Worm (Caenorhabditis elegans) whole organism, L1 larva: ENCODE results near the gene T22B7.22.

Source experiments
- C04F5.9 ChIP-seq: sonication (generic microtip); optimal IDR thresholded peaks from 2 replicates; lab custom pipeline; 2016; ENCODE audit warnings: missing genetic modification characterization, missing compliant biosample characterization
- C34B4.2 ChIP-seq: sonication (generic microtip); optimal IDR thresholded peaks from 2 replicates; lab custom pipeline; 2017; ENCODE audit warnings: mild to moderate bottlenecking, missing genetic modification characterization, missing compliant biosample characterization
- F16B12.6 ChIP-seq: fragments of 150-350 bp; optimal IDR thresholded peaks from 2 replicates; lab custom pipeline; 2014; ENCODE audit warnings: missing biosample characterization, missing genetic modification characterization
- Y116A8C.19 ChIP-seq: sonication (generic microtip); optimal IDR thresholded peaks from 2 replicates; lab custom pipeline; 2016; ENCODE audit warnings: missing compliant biosample characterization, missing genetic modification characterization, borderline replicate concordance
- aha-1 ChIP-seq: fragments of 150-350 bp; optimal IDR thresholded peaks from 2 replicates; lab custom pipeline; 2014; ENCODE audit warnings: missing biosample characterization, missing genetic modification characterization
- aly-2 ChIP-seq: fragments of 150-350 bp; optimal IDR thresholded peaks from 2 replicates; lab custom pipeline; 2014; ENCODE audit warnings: missing biosample characterization, missing genetic modification characterization
- ama-1 ChIP-seq: fragments of 150-350 bp; optimal IDR thresholded peaks from 2 replicates; lab custom pipeline; 2014
- ceh-63 ChIP-seq: fragments of 200-800 bp; sonication (Bioruptor generic); optimal IDR thresholded peaks from 2 replicates; lab custom pipeline; 2018; ENCODE audit warnings: mild to moderate bottlenecking, missing genetic modification characterization, missing compliant biosample characterization
- ceh-8 ChIP-seq: fragments of 200-800 bp; sonication (Bioruptor generic); optimal IDR thresholded peaks from 2 replicates; lab custom pipeline; 2018; ENCODE audit warnings: mild to moderate bottlenecking, missing genetic modification characterization, moderate library complexity, missing compliant biosample characterization
- ceh-82 ChIP-seq, 3 experiments: fragments of 150-350 bp in 1 of 3; sonication (generic microtip) in 2 of 3; optimal IDR thresholded peaks; 2 replicates each; lab custom pipeline; 2014 to 2017; ENCODE audit warnings: missing biosample characterization in 3 of 3, missing genetic modification characterization in 3 of 3
- ces-1 ChIP-seq: fragments of 150-350 bp; optimal IDR thresholded peaks from 2 replicates; lab custom pipeline; 2014; ENCODE audit warnings: missing biosample characterization, missing genetic modification reagents, missing genetic modification characterization
- dpl-1 ChIP-seq, 3 experiments: fragments of 150-350 bp in 2 of 3; sonication (generic microtip) in 1 of 3; optimal IDR thresholded peaks; 2 replicates each; lab custom pipeline; 2014 to 2017; ENCODE audit warnings: missing biosample characterization in 3 of 3, missing genetic modification characterization in 3 of 3, missing genetic modification reagents in 3 of 3
- efl-1 ChIP-seq, 4 experiments: fragments of 150-350 bp; optimal IDR thresholded peaks in 3 of 4; peaks in 1 of 4; 1 replicate in 1 of 4; 2 replicates in 3 of 4; lab custom pipeline; 2014; ENCODE audit warnings: missing biosample characterization in 2 of 4, missing genetic modification characterization in 2 of 4, missing genetic modification reagents in 2 of 4
- egl-27 ChIP-seq, 2 experiments: fragments of 150-350 bp in 1 of 2; sonication (generic microtip); optimal IDR thresholded peaks; 3 replicates each; lab custom pipeline; 2017 to 2018; ENCODE audit warnings: missing biosample characterization in 2 of 2, missing genetic modification characterization in 2 of 2, missing genetic modification reagents in 2 of 2
- elt-2 ChIP-seq: sonication (generic microtip); optimal IDR thresholded peaks from 2 replicates; lab custom pipeline; 2016; ENCODE audit warnings: missing genetic modification characterization, mild to moderate bottlenecking, inconsistent platforms, missing compliant biosample characterization, missing genetic modification reagents
- elt-3 ChIP-seq, 6 experiments: fragments of 150-350 bp in 1 of 6; sonication (generic microtip); optimal IDR thresholded peaks; 2 replicates each; lab custom pipeline; 2017 to 2018; ENCODE audit warnings: missing biosample characterization in 6 of 6, missing genetic modification characterization in 6 of 6, inconsistent platforms in 1 of 6
- ets-5 ChIP-seq: fragments of 200-800 bp; sonication (Bioruptor generic); IDR thresholded peaks from 2 replicates; pipeline ENCODE4 v1.3.6; 2022; ENCODE audit warnings: missing genetic modification characterization, missing compliant biosample characterization
- fkh-4 ChIP-seq: sonication (generic microtip); optimal IDR thresholded peaks from 2 replicates; lab custom pipeline; 2016; ENCODE audit warnings: missing compliant biosample characterization, missing genetic modification characterization, borderline replicate concordance
- fos-1 ChIP-seq: fragments of 150-350 bp; optimal IDR thresholded peaks from 2 replicates; lab custom pipeline; 2014; ENCODE audit warnings: missing biosample characterization, missing genetic modification characterization
- grh-1 ChIP-seq: fragments of 200-800 bp; sonication (Bioruptor generic); IDR thresholded peaks from 2 replicates; pipeline ENCODE4 v1.3.6; 2022; ENCODE audit warnings: missing genetic modification reagents, missing genetic modification characterization, missing compliant biosample characterization
- hlh-17 ChIP-seq: fragments of 200-800 bp; sonication (Bioruptor generic); optimal IDR thresholded peaks from 2 replicates; lab custom pipeline; 2018; ENCODE audit warnings: missing genetic modification characterization, mild to moderate bottlenecking, missing compliant biosample characterization, moderate library complexity, borderline replicate concordance
- irx-1 ChIP-seq: sonication (generic microtip); optimal IDR thresholded peaks from 2 replicates; lab custom pipeline; 2016; ENCODE audit warnings: missing genetic modification characterization, missing compliant biosample characterization
- jun-1 ChIP-seq: fragments of 150-350 bp; optimal IDR thresholded peaks from 2 replicates; lab custom pipeline; 2014; ENCODE audit warnings: missing biosample characterization, missing genetic modification reagents, missing genetic modification characterization
- lin-14 ChIP-seq: fragments of 200-800 bp; sonication (Bioruptor generic); optimal IDR thresholded peaks from 2 replicates; lab custom pipeline; 2018; ENCODE audit warnings: mild to moderate bottlenecking, missing genetic modification characterization, moderate library complexity, missing compliant biosample characterization
- lin-15B ChIP-seq: fragments of 150-350 bp; sonication (generic microtip); optimal IDR thresholded peaks from 3 replicates; lab custom pipeline; 2014; ENCODE audit warnings: missing biosample characterization, missing genetic modification characterization
- lin-35 ChIP-seq, 2 experiments: fragments of 150-350 bp; optimal IDR thresholded peaks; 2 replicates each; lab custom pipeline; 2014; ENCODE audit warnings: missing biosample characterization in 2 of 2, missing genetic modification characterization in 2 of 2, missing genetic modification reagents in 2 of 2
- lin-39 ChIP-seq: fragments of 150-350 bp; optimal IDR thresholded peaks from 2 replicates; lab custom pipeline; 2014; ENCODE audit warnings: missing biosample characterization, missing genetic modification reagents, missing genetic modification characterization
- lsy-2 ChIP-seq, 2 experiments: fragments of 150-350 bp; optimal IDR thresholded peaks; 2 replicates each; lab custom pipeline; 2014; ENCODE audit warnings: missing biosample characterization in 2 of 2, missing genetic modification characterization in 2 of 2
- mab-9 ChIP-seq: fragments of 200-800 bp; sonication (Bioruptor generic); IDR thresholded peaks from 2 replicates; pipeline ENCODE4 v1.3.6; 2022; ENCODE audit warnings: missing genetic modification reagents, missing genetic modification characterization, missing compliant biosample characterization
- mdl-1 ChIP-seq, 2 experiments: fragments of 150-350 bp; optimal IDR thresholded peaks; 2 replicates each; lab custom pipeline; 2014 to 2017; ENCODE audit warnings: missing biosample characterization in 2 of 2, missing genetic modification characterization in 2 of 2, inconsistent platforms in 1 of 2
- nhr-11 ChIP-seq: fragments of 150-350 bp; optimal IDR thresholded peaks from 2 replicates; lab custom pipeline; 2014; ENCODE audit warnings: missing biosample characterization, missing genetic modification characterization
- nhr-19 ChIP-seq: fragments of 200-800 bp; sonication (Bioruptor generic); conservative IDR thresholded peaks from 2 replicates; pipeline ENCODE4 v1.3.6; 2022; ENCODE audit warnings: missing genetic modification characterization, missing compliant biosample characterization
- nhr-20 ChIP-seq: sonication (generic microtip); optimal IDR thresholded peaks from 2 replicates; lab custom pipeline; 2016; ENCODE audit warnings: mild to moderate bottlenecking, missing genetic modification characterization, missing compliant biosample characterization
- nhr-237 ChIP-seq: fragments of 150-350 bp; optimal IDR thresholded peaks from 2 replicates; lab custom pipeline; 2014; ENCODE audit warnings: missing biosample characterization, missing genetic modification characterization
- nhr-28 ChIP-seq: fragments of 150-350 bp; optimal IDR thresholded peaks from 2 replicates; lab custom pipeline; 2014; ENCODE audit warnings: missing biosample characterization, missing genetic modification characterization
- nhr-47 ChIP-seq: sonication (generic microtip); optimal IDR thresholded peaks from 2 replicates; lab custom pipeline; 2016; ENCODE audit warnings: mild to moderate bottlenecking, missing genetic modification characterization, moderate library complexity, missing compliant biosample characterization
- nhr-76 ChIP-seq: sonication (generic microtip); optimal IDR thresholded peaks from 2 replicates; lab custom pipeline; 2017; ENCODE audit warnings: missing biosample characterization, missing genetic modification characterization
- nhr-77 ChIP-seq: fragments of 150-350 bp; optimal IDR thresholded peaks from 2 replicates; lab custom pipeline; 2014; ENCODE audit warnings: missing biosample characterization, missing genetic modification characterization
- nhr-84 ChIP-seq: sonication (generic microtip); optimal IDR thresholded peaks from 2 replicates; lab custom pipeline; 2017; ENCODE audit warnings: missing biosample characterization, missing genetic modification characterization
- pag-3 ChIP-seq: sonication (generic microtip); optimal IDR thresholded peaks from 2 replicates; lab custom pipeline; 2017; ENCODE audit warnings: missing genetic modification characterization, mild to moderate bottlenecking, missing compliant biosample characterization, antibody characterized with exemption, borderline replicate concordance; ENCODE audit not compliant: insufficient read depth
- rnt-1 ChIP-seq: sonication (generic microtip); optimal IDR thresholded peaks from 2 replicates; lab custom pipeline; 2016; ENCODE audit warnings: mild to moderate bottlenecking, missing genetic modification characterization, moderate library complexity, missing compliant biosample characterization
- snpc-4 ChIP-seq: fragments of 150-350 bp; optimal IDR thresholded peaks from 2 replicates; lab custom pipeline; 2014; ENCODE audit warnings: missing biosample characterization, missing genetic modification characterization
- snu-23 ChIP-seq: sonication (generic microtip); optimal IDR thresholded peaks from 2 replicates; lab custom pipeline; 2016; ENCODE audit warnings: missing genetic modification characterization, missing compliant biosample characterization
- sox-4 ChIP-seq: sonication (generic microtip); optimal IDR thresholded peaks from 2 replicates; lab custom pipeline; 2016; ENCODE audit warnings: missing genetic modification characterization, missing compliant biosample characterization
- sup-37 ChIP-seq: fragments of 200-800 bp; sonication (Bioruptor generic); optimal IDR thresholded peaks from 2 replicates; lab custom pipeline; 2018; ENCODE audit warnings: mild to moderate bottlenecking, missing genetic modification characterization, missing compliant biosample characterization
- swsn-7 ChIP-seq: sonication (generic microtip); optimal IDR thresholded peaks from 2 replicates; lab custom pipeline; 2016; ENCODE audit warnings: missing genetic modification characterization, missing compliant biosample characterization
- tbx-2 ChIP-seq: sonication (generic microtip); optimal IDR thresholded peaks from 2 replicates; lab custom pipeline; 2016; ENCODE audit warnings: missing genetic modification characterization, missing compliant biosample characterization
- unc-98 ChIP-seq: fragments of 200-800 bp; sonication (Bioruptor generic); IDR thresholded peaks from 2 replicates; pipeline ENCODE4 v1.3.6; 2022; ENCODE audit warnings: missing genetic modification characterization, missing compliant biosample characterization
- vab-15 ChIP-seq: sonication (generic microtip); optimal IDR thresholded peaks from 2 replicates; lab custom pipeline; 2017; ENCODE audit warnings: missing genotype, mild to moderate bottlenecking, missing genetic modification characterization, missing compliant biosample characterization
- xbp-1 ChIP-seq: sonication (generic microtip); optimal IDR thresholded peaks from 2 replicates; lab custom pipeline; 2016; ENCODE audit warnings: missing genetic modification characterization, missing compliant biosample characterization
- zip-4 ChIP-seq: fragments of 200-800 bp; sonication (Bioruptor generic); optimal IDR thresholded peaks from 2 replicates; lab custom pipeline; 2018; ENCODE audit warnings: mild to moderate bottlenecking, missing genetic modification characterization, moderate library complexity, missing compliant biosample characterization
- ztf-11 ChIP-seq, 2 experiments: sonication (generic microtip); optimal IDR thresholded peaks; 2 replicates each; lab custom pipeline; 2016 to 2017; ENCODE audit warnings: missing genetic modification characterization in 2 of 2, missing biosample characterization in 1 of 2, missing compliant biosample characterization in 1 of 2

Gene T22B7.22

ce11 chrX:5686065-5686464, 26.3 kb downstream of the T22B7.22 start, which contains the start of gene set-20:
Gene set-20 (minus strand): TSS chrX:5686158.
- TF ChIP-seq C34B4.2 (no peak), nhr-47 (peak; percentile 58), rnt-1 (tag; lab: Kevin White, UChicago) (peak; percentile 55), ceh-8 (no peak), jun-1 (peak; percentile 64), C04F5.9 (no peak), aly-2 (tag; lab: Kevin White, UChicago) (no peak), pag-3 (tag; lab: Kevin White, UChicago) (no peak), sox-4 (tag; lab: Kevin White, UChicago) (no peak), lsy-2 (tag; optimal IDR thresholded peaks at IDR 0.05; lab: Kevin White, UChicago) (peak in 1 of 2 experiments; percentile 47), efl-1 (optimal IDR thresholded peaks at IDR 0.05; lab: Kevin White, UChicago) (peak in 1 of 2 experiments; percentile 17), efl-1 (GFP tag; optimal IDR thresholded peaks at IDR 0.05 in 1 of 2; lab: Kevin White, UChicago) (no peak), ama-1 (lab: Kevin White, UChicago) (no peak), hlh-17 (GFP tag; lab: Kevin White, UChicago) (no peak), ceh-63 (GFP tag; lab: Kevin White, UChicago) (no peak), ets-5 (GFP tag; lab: Robert Waterston, UW) (no peak), nhr-77 (no peak), mdl-1 (tag; optimal IDR thresholded peaks at IDR 0.05; lab: Kevin White, UChicago) (peak in 1 of 2 experiments; percentile 58), ztf-11 (tag; optimal IDR thresholded peaks at IDR 0.05; lab: Kevin White, UChicago) (peak in 1 of 2 experiments; percentile 38), irx-1 (tag; lab: Kevin White, UChicago) (no peak), grh-1 (GFP tag; lab: Robert Waterston, UW) (peak; percentile 20; the same call in 1 of the 2 replicates), xbp-1 (peak; percentile 45), nhr-84 (tag; lab: Kevin White, UChicago) (no peak), nhr-20 (tag; lab: Kevin White, UChicago) (peak; percentile 62), fkh-4 (tag; lab: Kevin White, UChicago) (no peak), snpc-4 (tag; lab: Kevin White, UChicago) (no peak), Y116A8C.19 (tag; lab: Kevin White, UChicago) (no peak), lin-15B (no peak), lin-14 (GFP tag; lab: Kevin White, UChicago) (peak; percentile 95), F16B12.6 (tag; lab: Kevin White, UChicago) (no peak), nhr-76 (no peak), lin-35 (GFP tag; optimal IDR thresholded peaks at IDR 0.05; lab: Kevin White, UChicago) (peak; percentile 41 to 42), nhr-11 (tag; lab: Kevin White, UChicago) (no peak), nhr-237 (tag; lab: Kevin White, UChicago) (no peak), zip-4 (no peak), snu-23 (GFP tag; lab: Kevin White, UChicago) (peak; percentile 84), sup-37 (GFP tag; lab: Kevin White, UChicago) (no peak), lin-39 (tag; lab: Kevin White, UChicago) (no peak), unc-98 (no peak), egl-27 (tag; optimal IDR thresholded peaks at IDR 0.05; lab: Kevin White, UChicago) (no peak), tbx-2 (tag; lab: Kevin White, UChicago) (no peak), nhr-28 (tag; lab: Kevin White, UChicago) (no peak), elt-3 (tag; optimal IDR thresholded peaks at IDR 0.05; lab: Kevin White, UChicago) (peak in 1 of 6 experiments; percentile 18), mab-9 (GFP tag; lab: Robert Waterston, UW) (no peak), ceh-82 (tag; optimal IDR thresholded peaks at IDR 0.05; lab: Kevin White, UChicago) (peak in 2 of 3 experiments; percentile 27 to 45), nhr-19 (GFP tag; lab: Robert Waterston, UW) (peak; percentile 46), swsn-7 (tag; lab: Kevin White, UChicago) (peak; percentile 43), aha-1 (no peak), fos-1 (no peak), dpl-1 (GFP tag; optimal IDR thresholded peaks at IDR 0.05; lab: Kevin White, UChicago) (no peak), ces-1 (GFP tag; lab: Kevin White, UChicago) (no peak), vab-15 (tag; lab: Kevin White, UChicago) (no peak), elt-2 (tag; lab: Kevin White, UChicago) (no peak)
